Worm (Caenorhabditis elegans) whole organism, late embryonic: ENCODE data around the gene sti-1.

Experiments used
- C08G9.2 ChIP-seq: sonication (generic microtip); optimal IDR thresholded peaks from 2 replicates; lab custom pipeline; 2016; ENCODE audit warnings: mild to moderate bottlenecking, missing genetic modification characterization, moderate library complexity, missing compliant biosample characterization
- C38D4.7 ChIP-seq: fragments of 200-800 bp; sonication (Bioruptor generic); optimal IDR thresholded peaks from 2 replicates; lab custom pipeline; 2018; ENCODE audit warnings: mild to moderate bottlenecking, missing genetic modification characterization, moderate library complexity, missing compliant biosample characterization
- T23F11.4 ChIP-seq: fragments of 200-800 bp; sonication (Bioruptor generic); optimal IDR thresholded peaks from 2 replicates; lab custom pipeline; 2018; ENCODE audit warnings: mild to moderate bottlenecking, missing genetic modification characterization, missing compliant biosample characterization
- Y22D7AL.16 ChIP-seq: sonication (generic microtip); optimal IDR thresholded peaks from 2 replicates; lab custom pipeline; 2016; ENCODE audit warnings: missing genetic modification characterization, missing compliant biosample characterization
- ama-1 ChIP-seq: fragments of 150-350 bp; optimal IDR thresholded peaks from 2 replicates; lab custom pipeline; 2014
- ceh-2 ChIP-seq: sonication (generic microtip); optimal IDR thresholded peaks from 2 replicates; lab custom pipeline; 2016; ENCODE audit warnings: missing genotype, missing genetic modification characterization, missing compliant biosample characterization
- ceh-22 ChIP-seq: sonication (generic microtip); optimal IDR thresholded peaks from 2 replicates; lab custom pipeline; 2017; ENCODE audit warnings: missing biosample characterization, missing genetic modification characterization
- ceh-24 ChIP-seq: sonication (generic microtip); optimal IDR thresholded peaks from 2 replicates; lab custom pipeline; 2016; ENCODE audit warnings: mild to moderate bottlenecking, missing genetic modification characterization, missing compliant biosample characterization
- ceh-30 ChIP-seq: fragments of 150-350 bp; optimal IDR thresholded peaks from 2 replicates; lab custom pipeline; 2014; ENCODE audit warnings: missing biosample characterization, missing genetic modification characterization
- ceh-34 ChIP-seq: sonication (generic microtip); optimal IDR thresholded peaks from 2 replicates; lab custom pipeline; 2016; ENCODE audit warnings: mild to moderate bottlenecking, missing genetic modification characterization, missing compliant biosample characterization
- ceh-45 ChIP-seq: fragments of 200-800 bp; sonication (Bioruptor generic); IDR thresholded peaks from 2 replicates; pipeline ENCODE4 v1.3.6; 2022; ENCODE audit warnings: missing genetic modification reagents, missing genetic modification characterization, missing compliant biosample characterization
- dmd-4 ChIP-seq: sonication (generic microtip); optimal IDR thresholded peaks from 2 replicates; lab custom pipeline; 2016; ENCODE audit warnings: borderline replicate concordance, missing genetic modification characterization, missing compliant biosample characterization
- dve-1 ChIP-seq: sonication (generic microtip); optimal IDR thresholded peaks from 2 replicates; lab custom pipeline; 2017; ENCODE audit warnings: antibody characterized with exemption, mild to moderate bottlenecking, missing genetic modification characterization, missing compliant biosample characterization
- elt-2 ChIP-seq: sonication (generic microtip); optimal IDR thresholded peaks from 2 replicates; lab custom pipeline; 2016; ENCODE audit warnings: missing genetic modification reagents, missing genetic modification characterization, missing compliant biosample characterization
- elt-4 ChIP-seq: sonication (generic microtip); optimal IDR thresholded peaks from 2 replicates; lab custom pipeline; 2016; ENCODE audit warnings: missing genetic modification characterization, missing compliant biosample characterization
- ets-4 ChIP-seq: sonication (generic microtip); optimal IDR thresholded peaks from 2 replicates; lab custom pipeline; 2016; ENCODE audit warnings: missing genetic modification characterization, missing compliant biosample characterization
- fkh-10 ChIP-seq: fragments of 150-350 bp; optimal IDR thresholded peaks from 2 replicates; lab custom pipeline; 2014; ENCODE audit warnings: missing biosample characterization, missing genetic modification reagents, missing genetic modification characterization
- fkh-6 ChIP-seq: sonication (generic microtip); optimal IDR thresholded peaks from 2 replicates; lab custom pipeline; 2016; ENCODE audit warnings: missing genetic modification characterization, missing compliant biosample characterization
- gmeb-2 ChIP-seq: sonication (generic microtip); optimal IDR thresholded peaks from 2 replicates; lab custom pipeline; 2016; ENCODE audit warnings: missing genetic modification characterization, inconsistent platforms, missing compliant biosample characterization
- hlh-13 ChIP-seq: fragments of 200-800 bp; sonication (Bioruptor generic); optimal IDR thresholded peaks from 2 replicates; lab custom pipeline; 2018; ENCODE audit warnings: mild to moderate bottlenecking, missing genetic modification characterization, missing compliant biosample characterization
- mec-3 ChIP-seq: sonication (generic microtip); optimal IDR thresholded peaks from 2 replicates; lab custom pipeline; 2016; ENCODE audit warnings: borderline replicate concordance, missing genetic modification characterization, missing compliant biosample characterization
- nhr-232 ChIP-seq: sonication (generic microtip); optimal IDR thresholded peaks from 2 replicates; lab custom pipeline; 2016; ENCODE audit warnings: missing genetic modification characterization, missing compliant biosample characterization
- npax-4 ChIP-seq: sonication (generic microtip); optimal IDR thresholded peaks from 2 replicates; lab custom pipeline; 2016; ENCODE audit warnings: missing genetic modification characterization, missing compliant biosample characterization
- odd-2 ChIP-seq: sonication (generic microtip); optimal IDR thresholded peaks from 2 replicates; lab custom pipeline; 2017; ENCODE audit warnings: antibody characterized with exemption, mild to moderate bottlenecking, missing genetic modification characterization, missing compliant biosample characterization
- pat-9 ChIP-seq: fragments of 200-800 bp; sonication (Bioruptor generic); optimal IDR thresholded peaks from 2 replicates; lab custom pipeline; 2018; ENCODE audit warnings: mild to moderate bottlenecking, missing genetic modification characterization, moderate library complexity, missing compliant biosample characterization
- pax-1 ChIP-seq: fragments of 150-350 bp; optimal IDR thresholded peaks from 2 replicates; lab custom pipeline; 2014; ENCODE audit warnings: missing biosample characterization, missing genetic modification characterization
- pha-2 ChIP-seq: sonication (generic microtip); optimal IDR thresholded peaks from 2 replicates; lab custom pipeline; 2017; ENCODE audit warnings: mild to moderate bottlenecking, missing genetic modification characterization, missing compliant biosample characterization
- pha-4 ChIP-seq: fragments of 150-350 bp; optimal IDR thresholded peaks from 2 replicates; lab custom pipeline; 2018; ENCODE audit warnings: missing biosample characterization, missing genetic modification reagents, missing genetic modification characterization
- pqm-1 ChIP-seq: sonication (generic microtip); optimal IDR thresholded peaks from 2 replicates; lab custom pipeline; 2016; ENCODE audit warnings: missing genetic modification characterization, missing compliant biosample characterization
- rnt-1 ChIP-seq: sonication (generic microtip); optimal IDR thresholded peaks from 2 replicates; lab custom pipeline; 2016; ENCODE audit warnings: missing genetic modification characterization, missing compliant biosample characterization
- sox-2 ChIP-seq: fragments of 200-800 bp; sonication (Bioruptor generic); IDR thresholded peaks from 2 replicates; pipeline ENCODE4 v1.3.6; 2022; ENCODE audit warnings: missing genetic modification reagents, missing genetic modification characterization, missing compliant biosample characterization
- syd-9 ChIP-seq: sonication (generic microtip); optimal IDR thresholded peaks from 2 replicates; lab custom pipeline; 2016; ENCODE audit warnings: mild to moderate bottlenecking, missing genetic modification characterization, moderate library complexity, missing compliant biosample characterization
- ttx-3 ChIP-seq: sonication (generic microtip); optimal IDR thresholded peaks from 2 replicates; lab custom pipeline; 2016; ENCODE audit warnings: missing genetic modification reagents, missing genetic modification characterization, missing compliant biosample characterization
- unc-3 ChIP-seq, 2 experiments: fragments of 200-800 bp in 1 of 2; sonication (Bioruptor generic) in 1 of 2; sonication (generic microtip) in 1 of 2; conservative IDR thresholded peaks in 1 of 2; optimal IDR thresholded peaks in 1 of 2; 2 replicates each; pipeline versions ENCODE4 v1.3.6 to Lab custom; 2016 to 2022; ENCODE audit warnings: missing compliant biosample characterization in 2 of 2, missing genetic modification characterization in 2 of 2, missing genetic modification reagents in 1 of 2

Gene sti-1

DNA sequence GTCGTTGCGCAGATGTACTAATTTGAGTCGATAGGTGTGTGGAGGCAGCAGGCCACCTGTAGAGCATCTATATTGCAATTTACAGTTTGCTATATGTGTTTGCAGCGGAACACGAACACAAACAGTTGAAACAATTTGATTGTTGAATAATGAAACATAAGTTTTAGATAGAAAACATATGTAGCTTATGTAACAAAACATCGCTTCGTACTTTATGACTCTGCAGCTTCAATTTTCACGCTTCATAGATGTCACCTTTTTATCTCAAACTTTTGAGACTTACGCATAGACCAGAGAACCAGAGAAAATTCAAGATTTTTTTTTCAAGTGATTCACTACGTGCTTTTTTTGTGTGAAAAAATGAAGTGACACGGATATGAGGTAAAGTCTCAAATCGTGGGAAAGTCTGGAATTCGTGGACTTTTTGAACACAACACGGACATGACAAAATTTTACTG, 49.4 kb upstream of the sti-1 start, which contains the start of gene fbxb-72:
Gene fbxb-72 (minus strand): TSS at position 58 of the 458 bp plus-strand sequence.
- no peak for TF ChIP-seq pha-4 (tag; lab: Kevin White, UChicago)
- no peak for TF ChIP-seq C08G9.2
- TF ChIP-seq pqm-1 (tag; lab: Kevin White, UChicago) = peak; percentile 3
- TF ChIP-seq fkh-10 (GFP tag; lab: Kevin White, UChicago) = no peak
- peak; percentile 26 for TF ChIP-seq ama-1 (lab: Kevin White, UChicago)
- TF ChIP-seq npax-4 (tag; lab: Kevin White, UChicago) = no peak
- TF ChIP-seq ceh-34 = no peak
- TF ChIP-seq ceh-22 (tag; lab: Kevin White, UChicago) = no peak
- no peak for TF ChIP-seq mec-3 (tag; lab: Kevin White, UChicago)
- TF ChIP-seq elt-2 (tag; lab: Kevin White, UChicago) = peak; percentile 41
- TF ChIP-seq pat-9 (tag; lab: Kevin White, UChicago) = no peak
- TF ChIP-seq ceh-2 (tag; lab: Kevin White, UChicago) = no peak
- TF ChIP-seq dmd-4 (tag; lab: Kevin White, UChicago) = no peak
- no peak for TF ChIP-seq sox-2 (GFP tag; lab: Robert Waterston, UW)
- no peak for TF ChIP-seq pha-2
- TF ChIP-seq ttx-3 (tag; lab: Kevin White, UChicago) = no peak
- no peak for TF ChIP-seq gmeb-2 (tag; lab: Kevin White, UChicago)
- no peak for TF ChIP-seq elt-4 (tag; lab: Kevin White, UChicago)
- TF ChIP-seq ceh-30 (tag; lab: Kevin White, UChicago) = no peak
- TF ChIP-seq hlh-13 = no peak
- no peak for TF ChIP-seq rnt-1 (tag; lab: Kevin White, UChicago)
- TF ChIP-seq unc-3 (GFP tag; conservative IDR thresholded peaks at IDR 0.05; lab: Robert Waterston, UW) = no peak
- TF ChIP-seq unc-3 (tag; optimal IDR thresholded peaks at IDR 0.05; lab: Kevin White, UChicago) = no peak
- TF ChIP-seq T23F11.4 (GFP tag; lab: Kevin White, UChicago) = no peak
- no peak for TF ChIP-seq nhr-232 (tag; lab: Kevin White, UChicago)
- no peak for TF ChIP-seq odd-2 (tag; lab: Kevin White, UChicago)
- TF ChIP-seq fkh-6 = no peak
- TF ChIP-seq ceh-24 (tag; lab: Kevin White, UChicago) = no peak
- TF ChIP-seq C38D4.7 (GFP tag; lab: Kevin White, UChicago) = no peak
- TF ChIP-seq ceh-45 (GFP tag; lab: Robert Waterston, UW) = no peak
- no peak for TF ChIP-seq pax-1 (tag; lab: Kevin White, UChicago)
- peak; percentile 56 for TF ChIP-seq dve-1 (tag; lab: Kevin White, UChicago)
- no peak for TF ChIP-seq Y22D7AL.16

DNA sequence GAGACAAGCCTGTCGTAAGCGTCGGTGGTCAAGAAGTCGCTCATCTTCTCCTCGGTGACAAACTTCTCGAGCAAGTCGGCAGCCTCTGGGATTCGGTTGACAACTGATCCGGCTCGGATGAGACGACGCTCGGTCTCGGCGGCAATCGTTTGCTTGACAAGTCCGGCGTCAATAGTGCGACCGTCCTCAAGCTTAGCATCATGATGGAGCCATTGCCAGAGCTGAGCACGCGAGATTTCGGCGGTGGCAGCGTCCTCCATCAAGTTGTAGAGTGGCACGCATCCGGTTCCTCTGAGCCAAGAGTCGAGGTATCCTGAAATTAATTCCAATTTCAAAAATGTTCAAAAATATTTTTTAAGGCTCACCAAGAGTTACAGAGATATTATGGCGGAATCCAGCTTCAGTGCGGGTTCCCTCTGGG, 48.8 kb upstream of the sti-1 start:
- TF ChIP-seq pat-9 (tag; lab: Kevin White, UChicago) = no peak
- TF ChIP-seq ceh-2 (tag; lab: Kevin White, UChicago) = no peak

DNA sequence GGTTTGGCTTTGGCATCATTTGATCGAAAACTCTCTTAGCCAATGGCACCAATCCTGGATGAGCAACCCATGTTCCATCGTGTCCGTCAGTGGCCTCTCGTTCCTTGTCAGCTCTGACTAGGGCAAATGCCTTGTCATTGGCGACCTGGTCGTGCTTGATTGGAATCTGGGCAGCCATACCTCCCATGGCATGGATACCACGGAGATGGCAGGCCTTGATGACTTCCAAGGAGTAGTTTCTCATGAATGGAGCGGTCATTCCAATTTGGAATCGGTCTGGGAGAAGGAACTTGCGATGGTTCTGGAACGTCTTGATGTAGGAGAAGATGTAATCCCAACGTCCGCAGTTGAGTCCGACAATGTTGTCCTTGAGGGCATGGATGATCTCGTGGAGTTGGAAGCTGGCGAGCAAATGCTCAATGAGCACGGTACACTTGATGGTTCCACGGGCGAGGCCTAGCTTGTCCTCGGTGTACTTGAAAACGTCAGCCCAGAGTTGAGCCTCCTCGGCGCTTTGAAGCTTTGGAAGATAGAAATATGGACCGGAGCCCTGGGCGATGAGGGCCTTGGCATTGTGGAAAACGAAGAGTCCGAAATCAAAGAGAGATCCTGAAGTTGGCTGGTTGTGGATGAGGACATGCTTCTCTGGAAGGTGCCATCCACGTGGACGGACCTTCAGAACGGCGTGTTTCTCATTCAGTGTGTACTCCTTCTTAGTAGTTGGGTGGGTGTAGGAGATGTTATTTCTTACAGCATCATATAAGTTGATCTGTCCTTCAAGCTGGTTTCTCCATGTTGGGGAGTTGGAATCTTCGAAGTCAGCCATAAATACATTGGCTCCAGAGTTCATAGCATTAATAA, 48.1 kb upstream of the sti-1 start:
- TF ChIP-seq syd-9 (tag; lab: Kevin White, UChicago) = peak; percentile 21
- no peak for TF ChIP-seq ets-4 (tag; lab: Kevin White, UChicago)
- TF ChIP-seq, all 69 proteins: peak for 1
